Worm (Caenorhabditis elegans) whole organism, young adult: Measurements from ENCODE around the gene ugt-36.

Source experiments
- F33H1.4 ChIP-seq: fragments of 200-800 bp; sonication (Bioruptor generic); IDR thresholded peaks from 2 replicates; pipeline ENCODE4 v1.3.6; 2022; ENCODE audit warnings: missing genetic modification reagents, missing genetic modification characterization, missing compliant biosample characterization
- F57C9.4 ChIP-seq: sonication (generic microtip); optimal IDR thresholded peaks from 2 replicates; lab custom pipeline; 2017; ENCODE audit warnings: mild to moderate bottlenecking, missing genetic modification characterization, missing compliant biosample characterization
- T07F8.4 ChIP-seq: sonication (generic microtip); optimal IDR thresholded peaks from 2 replicates; lab custom pipeline; 2016; ENCODE audit warnings: mild to moderate bottlenecking, missing genetic modification characterization, moderate library complexity, missing compliant biosample characterization
- T26A5.8 ChIP-seq: sonication (generic microtip); optimal IDR thresholded peaks from 2 replicates; lab custom pipeline; 2016; ENCODE audit warnings: missing genetic modification characterization, missing compliant biosample characterization
- Y95B8A.8 ChIP-seq: fragments of 200-800 bp; sonication (Bioruptor generic); IDR thresholded peaks from 2 replicates; pipeline ENCODE4 v1.3.6; 2022; ENCODE audit warnings: missing genetic modification reagents, missing genetic modification characterization, missing compliant biosample characterization
- ZK185.1 ChIP-seq: sonication (generic microtip); optimal IDR thresholded peaks from 2 replicates; lab custom pipeline; 2016; ENCODE audit warnings: mild to moderate bottlenecking, missing genetic modification characterization, missing compliant biosample characterization; ENCODE audit not compliant: poor library complexity, severe bottlenecking
- athp-1 ChIP-seq: sonication (generic microtip); optimal IDR thresholded peaks from 2 replicates; lab custom pipeline; 2017; ENCODE audit warnings: mild to moderate bottlenecking, missing genetic modification characterization, missing compliant biosample characterization
- attf-3 ChIP-seq: fragments of 200-800 bp; sonication (Bioruptor generic); conservative IDR thresholded peaks from 2 replicates; pipeline ENCODE4 v1.3.6; 2022; ENCODE audit warnings: missing genetic modification reagents, missing genetic modification characterization, missing compliant biosample characterization
- cebp-1 ChIP-seq, 2 experiments: fragments of 200-800 bp in 1 of 2; sonication (Bioruptor generic) in 1 of 2; sonication (generic microtip) in 1 of 2; IDR thresholded peaks in 1 of 2; optimal IDR thresholded peaks in 1 of 2; 2 replicates each; pipeline versions ENCODE4 v1.3.6 to Lab custom; 2017 to 2022; ENCODE audit warnings: missing compliant biosample characterization in 2 of 2, missing genetic modification characterization in 2 of 2, mild to moderate bottlenecking in 1 of 2, missing genetic modification reagents in 1 of 2, moderate library complexity in 1 of 2
- chd-7 ChIP-seq: sonication (generic microtip); optimal IDR thresholded peaks from 2 replicates; lab custom pipeline; 2016; ENCODE audit warnings: mild to moderate bottlenecking, missing genetic modification characterization, moderate library complexity, missing compliant biosample characterization
- die-1 ChIP-seq: sonication (generic microtip); optimal IDR thresholded peaks from 2 replicates; lab custom pipeline; 2016; ENCODE audit warnings: missing genotype, mild to moderate bottlenecking, missing genetic modification characterization, missing compliant biosample characterization
- dpl-1 ChIP-seq: fragments of 150-350 bp; optimal IDR thresholded peaks from 2 replicates; lab custom pipeline; 2014; ENCODE audit warnings: missing biosample characterization, missing genetic modification reagents, missing genetic modification characterization
- egl-18 ChIP-seq: fragments of 200-800 bp; sonication (Bioruptor generic); IDR thresholded peaks from 2 replicates; pipeline ENCODE4 v1.3.6; 2022; ENCODE audit warnings: missing genetic modification reagents, missing genetic modification characterization, missing compliant biosample characterization
- egl-44 ChIP-seq: fragments of 200-800 bp; sonication (Bioruptor generic); IDR thresholded peaks from 2 replicates; pipeline ENCODE4 v1.3.6; 2022; ENCODE audit warnings: missing genetic modification reagents, missing genetic modification characterization, missing compliant biosample characterization
- egrh-3 ChIP-seq: fragments of 200-800 bp; sonication (Bioruptor generic); IDR thresholded peaks from 2 replicates; pipeline ENCODE4 v1.3.6; 2022; ENCODE audit warnings: missing genetic modification reagents, missing genetic modification characterization, missing compliant biosample characterization
- ets-4 ChIP-seq: fragments of 200-800 bp; sonication (Bioruptor generic); optimal IDR thresholded peaks from 2 replicates; lab custom pipeline; 2018; ENCODE audit warnings: mild to moderate bottlenecking, missing genetic modification characterization, missing compliant biosample characterization
- gei-17 ChIP-seq: fragments of 200-800 bp; sonication (Bioruptor generic); optimal IDR thresholded peaks from 2 replicates; lab custom pipeline; 2018; ENCODE audit warnings: mild to moderate bottlenecking, missing genetic modification characterization, missing compliant biosample characterization
- him-1 ChIP-seq: sonication (generic microtip); optimal IDR thresholded peaks from 2 replicates; lab custom pipeline; 2016; ENCODE audit warnings: missing genotype, missing genetic modification reagents, missing genetic modification characterization, missing compliant biosample characterization
- hrde-1 ChIP-seq: sonication (generic microtip); optimal IDR thresholded peaks from 2 replicates; lab custom pipeline; 2016; ENCODE audit warnings: missing genetic modification characterization, mild to moderate bottlenecking, missing compliant biosample characterization, moderate library complexity, missing genotype, missing genetic modification reagents, borderline replicate concordance
- hsf-1 ChIP-seq: fragments of 200-800 bp; sonication (Bioruptor generic); IDR thresholded peaks from 2 replicates; pipeline ENCODE4 v1.3.6; 2022; ENCODE audit warnings: missing genetic modification reagents, missing genetic modification characterization, missing compliant biosample characterization
- lin-35 ChIP-seq, 3 experiments: fragments of 150-350 bp in 2 of 3; sonication (generic microtip) in 1 of 3; optimal IDR thresholded peaks; 2 replicates each; lab custom pipeline; 2014 to 2018; ENCODE audit warnings: missing biosample characterization in 3 of 3, missing genetic modification characterization in 3 of 3, missing genetic modification reagents in 3 of 3
- lin-40 ChIP-seq: sonication (generic microtip); optimal IDR thresholded peaks from 2 replicates; lab custom pipeline; 2016; ENCODE audit warnings: missing genetic modification characterization, mild to moderate bottlenecking, missing compliant biosample characterization, missing genotype, missing genetic modification reagents
- lsl-1 ChIP-seq: fragments of 200-800 bp; sonication (Bioruptor generic); optimal IDR thresholded peaks from 2 replicates; lab custom pipeline; 2018; ENCODE audit warnings: mild to moderate bottlenecking, missing genetic modification characterization, moderate library complexity, missing compliant biosample characterization
- madf-10 ChIP-seq: sonication (generic microtip); optimal IDR thresholded peaks from 2 replicates; lab custom pipeline; 2016; ENCODE audit warnings: mild to moderate bottlenecking, missing genetic modification characterization, missing compliant biosample characterization
- madf-8 ChIP-seq: fragments of 200-800 bp; sonication (Bioruptor generic); conservative IDR thresholded peaks from 2 replicates; pipeline ENCODE4 v1.3.6; 2022; ENCODE audit warnings: missing genetic modification reagents, missing genetic modification characterization, missing compliant biosample characterization
- nfya-2 ChIP-seq: fragments of 200-800 bp; sonication (Bioruptor generic); IDR thresholded peaks from 2 replicates; pipeline ENCODE4 v1.3.6; 2022; ENCODE audit warnings: missing genetic modification reagents, missing genetic modification characterization, missing compliant biosample characterization
- sdz-38 ChIP-seq: sonication (generic microtip); optimal IDR thresholded peaks from 2 replicates; lab custom pipeline; 2016; ENCODE audit warnings: missing genotype, missing genetic modification characterization, missing compliant biosample characterization
- tlf-1 ChIP-seq: fragments of 200-800 bp; sonication (Bioruptor generic); optimal IDR thresholded peaks from 2 replicates; lab custom pipeline; 2018; ENCODE audit warnings: mild to moderate bottlenecking, missing genetic modification characterization, missing compliant biosample characterization
- unc-130 ChIP-seq: sonication (generic microtip); optimal IDR thresholded peaks from 2 replicates; lab custom pipeline; 2016; ENCODE audit warnings: missing genetic modification reagents, missing genetic modification characterization, missing compliant biosample characterization
- ztf-18 ChIP-seq: sonication (generic microtip); optimal IDR thresholded peaks from 2 replicates; lab custom pipeline; 2016; ENCODE audit warnings: missing genotype, mild to moderate bottlenecking, missing genetic modification characterization, missing compliant biosample characterization
- ztf-28 ChIP-seq: fragments of 200-800 bp; sonication (Bioruptor generic); IDR thresholded peaks from 2 replicates; pipeline ENCODE4 v1.3.6; 2022; ENCODE audit warnings: missing genetic modification reagents, missing genetic modification characterization, missing compliant biosample characterization
- ztf-6 ChIP-seq: fragments of 200-800 bp; sonication (Bioruptor generic); IDR thresholded peaks from 2 replicates; pipeline ENCODE4 v1.3.6; 2022; ENCODE audit warnings: missing genetic modification reagents, missing genetic modification characterization, missing compliant biosample characterization

The ugt-36 gene

ce11 chrV:7132248-7132647, 34.6 kb upstream of the ugt-36 start, which contains the start of gene sre-10:
Gene sre-10 (plus strand): TSS chrV:7132548.
- TF ChIP-seq die-1 (tag; lab: Kevin White, UChicago) (no peak), ets-4 (GFP tag; lab: Kevin White, UChicago) (no peak), ztf-6 (GFP tag; lab: Robert Waterston, UW) (no peak), ZK185.1 (tag; lab: Kevin White, UChicago) (no peak), hrde-1 (tag; lab: Kevin White, UChicago) (no peak)

- TF ChIP-seq chd-7 (tag; lab: Kevin White, UChicago) (no peak), ztf-28 (GFP tag; lab: Robert Waterston, UW) (no peak), sdz-38 (tag; lab: Kevin White, UChicago) (no peak), lsl-1 (GFP tag; lab: Kevin White, UChicago) (no peak), lin-35 (GFP tag; optimal IDR thresholded peaks at IDR 0.05; lab: Kevin White, UChicago) (no peak), athp-1 (tag; lab: Kevin White, UChicago) (no peak), attf-3 (GFP tag; lab: Robert Waterston, UW) (no peak), egl-44 (GFP tag; lab: Robert Waterston, UW) (no peak), nfya-2 (GFP tag; lab: Robert Waterston, UW) (no peak), him-1 (tag; lab: Kevin White, UChicago) (no peak), tlf-1 (no peak), F33H1.4 (GFP tag; lab: Robert Waterston, UW) (no peak), egrh-3 (no peak), T07F8.4 (no peak), madf-8 (GFP tag; lab: Robert Waterston, UW) (no peak), madf-10 (no peak)
Observed at ce11 chrV:7133963-7134362, 32.8 kb upstream of the ugt-36 start, which contains the start of gene F10D2.16. Gene F10D2.16 (plus strand): TSS chrV:7134263.

- TF ChIP-seq cebp-1 (GFP tag; IDR thresholded peaks at IDR 0.05; lab: Robert Waterston, UW) (no peak), cebp-1 (tag; optimal IDR thresholded peaks at IDR 0.05; lab: Kevin White, UChicago) (no peak), gei-17 (GFP tag; lab: Kevin White, UChicago) (no peak), T26A5.8 (tag; lab: Kevin White, UChicago) (no peak)
- TF ChIP-seq, all 124 proteins: peak for 0
Observed at ce11 chrV:7136859-7137258, 29.9 kb upstream of the ugt-36 start.

- TF ChIP-seq egl-18 (no peak), unc-130 (GFP tag; lab: Kevin White, UChicago) (no peak), hsf-1 (GFP tag; lab: Robert Waterston, UW) (no peak), lin-40 (no peak), chd-7 (tag; lab: Kevin White, UChicago) (no peak), ztf-18 (tag; lab: Kevin White, UChicago) (no peak), Y95B8A.8 (no peak), lin-35 (GFP tag; optimal IDR thresholded peaks at IDR 0.05; lab: Kevin White, UChicago) (no peak), nfya-2 (GFP tag; lab: Robert Waterston, UW) (no peak), F57C9.4 (tag; lab: Kevin White, UChicago) (no peak), dpl-1 (GFP tag; lab: Kevin White, UChicago) (no peak)
Observed at ce11 chrV:7138320-7138719, 28.5 kb upstream of the ugt-36 start, which contains the start of gene str-112. Gene str-112 (minus strand): TSS chrV:7138420.
